Worm (Caenorhabditis elegans) whole organism, L1 larva: ENCODE data around the gene srr-4.

Experiments used
- C04F5.9 ChIP-seq: sonication (generic microtip); optimal IDR thresholded peaks from 2 replicates; lab custom pipeline; 2016; ENCODE audit warnings: missing genetic modification characterization, missing compliant biosample characterization
- C16A3.4 ChIP-seq: fragments of 150-350 bp; optimal IDR thresholded peaks from 2 replicates; lab custom pipeline; 2014; ENCODE audit warnings: missing biosample characterization, missing genetic modification characterization
- C34B4.2 ChIP-seq: sonication (generic microtip); optimal IDR thresholded peaks from 2 replicates; lab custom pipeline; 2017; ENCODE audit warnings: mild to moderate bottlenecking, missing genetic modification characterization, missing compliant biosample characterization
- Y116A8C.19 ChIP-seq: sonication (generic microtip); optimal IDR thresholded peaks from 2 replicates; lab custom pipeline; 2016; ENCODE audit warnings: missing compliant biosample characterization, missing genetic modification characterization, borderline replicate concordance
- alr-1 ChIP-seq: fragments of 200-800 bp; sonication (Bioruptor generic); optimal IDR thresholded peaks from 2 replicates; lab custom pipeline; 2018; ENCODE audit warnings: borderline replicate concordance, mild to moderate bottlenecking, missing genetic modification characterization, missing compliant biosample characterization
- blmp-1 ChIP-seq: fragments of 150-350 bp; optimal IDR thresholded peaks from 2 replicates; lab custom pipeline; 2014; ENCODE audit warnings: missing biosample characterization, missing genetic modification characterization
- ceh-8 ChIP-seq: fragments of 200-800 bp; sonication (Bioruptor generic); optimal IDR thresholded peaks from 2 replicates; lab custom pipeline; 2018; ENCODE audit warnings: mild to moderate bottlenecking, missing genetic modification characterization, moderate library complexity, missing compliant biosample characterization
- ceh-82 ChIP-seq, 3 experiments: fragments of 150-350 bp in 1 of 3; sonication (generic microtip) in 2 of 3; optimal IDR thresholded peaks; 2 replicates each; lab custom pipeline; 2014 to 2017; ENCODE audit warnings: missing biosample characterization in 3 of 3, missing genetic modification characterization in 3 of 3
- dpl-1 ChIP-seq, 3 experiments: fragments of 150-350 bp in 2 of 3; sonication (generic microtip) in 1 of 3; optimal IDR thresholded peaks; 2 replicates each; lab custom pipeline; 2014 to 2017; ENCODE audit warnings: missing biosample characterization in 3 of 3, missing genetic modification characterization in 3 of 3, missing genetic modification reagents in 3 of 3
- efl-1 ChIP-seq, 4 experiments: fragments of 150-350 bp; optimal IDR thresholded peaks in 3 of 4; peaks in 1 of 4; 1 replicate in 1 of 4; 2 replicates in 3 of 4; lab custom pipeline; 2014; ENCODE audit warnings: missing biosample characterization in 2 of 4, missing genetic modification characterization in 2 of 4, missing genetic modification reagents in 2 of 4
- efl-3 ChIP-seq: fragments of 200-800 bp; sonication (Bioruptor generic); optimal IDR thresholded peaks from 2 replicates; lab custom pipeline; 2018; ENCODE audit warnings: mild to moderate bottlenecking, missing genetic modification characterization, missing compliant biosample characterization
- elt-2 ChIP-seq: sonication (generic microtip); optimal IDR thresholded peaks from 2 replicates; lab custom pipeline; 2016; ENCODE audit warnings: missing genetic modification characterization, mild to moderate bottlenecking, inconsistent platforms, missing compliant biosample characterization, missing genetic modification reagents
- elt-3 ChIP-seq, 6 experiments: fragments of 150-350 bp in 1 of 6; sonication (generic microtip); optimal IDR thresholded peaks; 2 replicates each; lab custom pipeline; 2017 to 2018; ENCODE audit warnings: missing biosample characterization in 6 of 6, missing genetic modification characterization in 6 of 6, inconsistent platforms in 1 of 6
- ets-5 ChIP-seq: fragments of 200-800 bp; sonication (Bioruptor generic); IDR thresholded peaks from 2 replicates; pipeline ENCODE4 v1.3.6; 2022; ENCODE audit warnings: missing genetic modification characterization, missing compliant biosample characterization
- grh-1 ChIP-seq: fragments of 200-800 bp; sonication (Bioruptor generic); IDR thresholded peaks from 2 replicates; pipeline ENCODE4 v1.3.6; 2022; ENCODE audit warnings: missing genetic modification reagents, missing genetic modification characterization, missing compliant biosample characterization
- hlh-17 ChIP-seq: fragments of 200-800 bp; sonication (Bioruptor generic); optimal IDR thresholded peaks from 2 replicates; lab custom pipeline; 2018; ENCODE audit warnings: missing genetic modification characterization, mild to moderate bottlenecking, missing compliant biosample characterization, moderate library complexity, borderline replicate concordance
- isw-1 ChIP-seq: fragments of 200-800 bp; sonication (Bioruptor generic); IDR thresholded peaks from 2 replicates; pipeline ENCODE4 v1.3.6; 2022; ENCODE audit warnings: missing genetic modification characterization, missing compliant biosample characterization
- lin-14 ChIP-seq: fragments of 200-800 bp; sonication (Bioruptor generic); optimal IDR thresholded peaks from 2 replicates; lab custom pipeline; 2018; ENCODE audit warnings: mild to moderate bottlenecking, missing genetic modification characterization, moderate library complexity, missing compliant biosample characterization
- lin-15B ChIP-seq: fragments of 150-350 bp; sonication (generic microtip); optimal IDR thresholded peaks from 3 replicates; lab custom pipeline; 2014; ENCODE audit warnings: missing biosample characterization, missing genetic modification characterization
- lin-35 ChIP-seq, 2 experiments: fragments of 150-350 bp; optimal IDR thresholded peaks; 2 replicates each; lab custom pipeline; 2014; ENCODE audit warnings: missing biosample characterization in 2 of 2, missing genetic modification characterization in 2 of 2, missing genetic modification reagents in 2 of 2
- lin-39 ChIP-seq: fragments of 150-350 bp; optimal IDR thresholded peaks from 2 replicates; lab custom pipeline; 2014; ENCODE audit warnings: missing biosample characterization, missing genetic modification reagents, missing genetic modification characterization
- lsy-2 ChIP-seq, 2 experiments: fragments of 150-350 bp; optimal IDR thresholded peaks; 2 replicates each; lab custom pipeline; 2014; ENCODE audit warnings: missing biosample characterization in 2 of 2, missing genetic modification characterization in 2 of 2
- mab-9 ChIP-seq: fragments of 200-800 bp; sonication (Bioruptor generic); IDR thresholded peaks from 2 replicates; pipeline ENCODE4 v1.3.6; 2022; ENCODE audit warnings: missing genetic modification reagents, missing genetic modification characterization, missing compliant biosample characterization
- mdl-1 ChIP-seq, 2 experiments: fragments of 150-350 bp; optimal IDR thresholded peaks; 2 replicates each; lab custom pipeline; 2014 to 2017; ENCODE audit warnings: missing biosample characterization in 2 of 2, missing genetic modification characterization in 2 of 2, inconsistent platforms in 1 of 2
- mef-2 ChIP-seq: fragments of 150-350 bp; optimal IDR thresholded peaks from 2 replicates; lab custom pipeline; 2014; ENCODE audit warnings: missing biosample characterization, missing genetic modification characterization
- mep-1 ChIP-seq: fragments of 150-350 bp; optimal IDR thresholded peaks from 2 replicates; lab custom pipeline; 2014; ENCODE audit warnings: missing biosample characterization, missing genetic modification characterization
- nhr-20 ChIP-seq: sonication (generic microtip); optimal IDR thresholded peaks from 2 replicates; lab custom pipeline; 2016; ENCODE audit warnings: mild to moderate bottlenecking, missing genetic modification characterization, missing compliant biosample characterization
- nhr-71 ChIP-seq: sonication (generic microtip); optimal IDR thresholded peaks from 2 replicates; lab custom pipeline; 2016; ENCODE audit warnings: mild to moderate bottlenecking, missing genetic modification characterization, moderate library complexity, missing compliant biosample characterization
- nhr-77 ChIP-seq: fragments of 150-350 bp; optimal IDR thresholded peaks from 2 replicates; lab custom pipeline; 2014; ENCODE audit warnings: missing biosample characterization, missing genetic modification characterization
- nhr-85 ChIP-seq: sonication (generic microtip); peaks from one replicate; lab custom pipeline; 2016; ENCODE audit warnings: missing genetic modification characterization, inconsistent platforms, missing compliant biosample characterization
- nhr-90 ChIP-seq: sonication (generic microtip); optimal IDR thresholded peaks from 2 replicates; lab custom pipeline; 2016; ENCODE audit warnings: mild to moderate bottlenecking, missing genetic modification characterization, missing compliant biosample characterization; ENCODE audit not compliant: poor library complexity
- pqm-1 ChIP-seq: sonication (generic microtip); optimal IDR thresholded peaks from 3 replicates; lab custom pipeline; 2017; ENCODE audit warnings: missing biosample characterization, missing genetic modification characterization
- skn-1 ChIP-seq: fragments of 150-350 bp; optimal IDR thresholded peaks from 2 replicates; lab custom pipeline; 2014; ENCODE audit warnings: missing biosample characterization, missing genetic modification characterization
- snpc-4 ChIP-seq: fragments of 150-350 bp; optimal IDR thresholded peaks from 2 replicates; lab custom pipeline; 2014; ENCODE audit warnings: missing biosample characterization, missing genetic modification characterization
- snu-23 ChIP-seq: sonication (generic microtip); optimal IDR thresholded peaks from 2 replicates; lab custom pipeline; 2016; ENCODE audit warnings: missing genetic modification characterization, missing compliant biosample characterization
- sox-4 ChIP-seq: sonication (generic microtip); optimal IDR thresholded peaks from 2 replicates; lab custom pipeline; 2016; ENCODE audit warnings: missing genetic modification characterization, missing compliant biosample characterization
- sptf-1 ChIP-seq: fragments of 150-350 bp; optimal IDR thresholded peaks from 2 replicates; lab custom pipeline; 2014; ENCODE audit warnings: missing biosample characterization, missing genetic modification characterization
- sup-37 ChIP-seq: fragments of 200-800 bp; sonication (Bioruptor generic); optimal IDR thresholded peaks from 2 replicates; lab custom pipeline; 2018; ENCODE audit warnings: mild to moderate bottlenecking, missing genetic modification characterization, missing compliant biosample characterization
- tbx-2 ChIP-seq: sonication (generic microtip); optimal IDR thresholded peaks from 2 replicates; lab custom pipeline; 2016; ENCODE audit warnings: missing genetic modification characterization, missing compliant biosample characterization
- tlp-1 ChIP-seq: fragments of 150-350 bp; optimal IDR thresholded peaks from 2 replicates; lab custom pipeline; 2014; ENCODE audit warnings: missing biosample characterization, missing genetic modification characterization
- unc-98 ChIP-seq: fragments of 200-800 bp; sonication (Bioruptor generic); IDR thresholded peaks from 2 replicates; pipeline ENCODE4 v1.3.6; 2022; ENCODE audit warnings: missing genetic modification characterization, missing compliant biosample characterization
- vab-15 ChIP-seq: sonication (generic microtip); optimal IDR thresholded peaks from 2 replicates; lab custom pipeline; 2017; ENCODE audit warnings: missing genotype, mild to moderate bottlenecking, missing genetic modification characterization, missing compliant biosample characterization
- xbp-1 ChIP-seq: sonication (generic microtip); optimal IDR thresholded peaks from 2 replicates; lab custom pipeline; 2016; ENCODE audit warnings: missing genetic modification characterization, missing compliant biosample characterization
- zag-1 ChIP-seq: fragments of 150-350 bp; optimal IDR thresholded peaks from 2 replicates; lab custom pipeline; 2014; ENCODE audit warnings: missing biosample characterization, missing genetic modification characterization

Gene srr-4

ce11 chrV:5027640-5028039, 8.6 kb downstream of the srr-4 start, which contains the start of gene cpt-4:
Gene cpt-4 (minus strand): TSS chrV:5027723.
- no peak for TF ChIP-seq zag-1 (tag; lab: Kevin White, UChicago)
- peak; percentile 79 for TF ChIP-seq elt-2
- peak in 1 of 2 experiments; percentile 33 for TF ChIP-seq mdl-1 (tag; optimal IDR thresholded peaks at IDR 0.05; lab: Kevin White, UChicago)
- no peak for TF ChIP-seq lin-15B (tag; lab: Kevin White, UChicago)
- peak; percentile 30 for TF ChIP-seq nhr-85 (tag; lab: Kevin White, UChicago)
- peak; percentile 63 for TF ChIP-seq pqm-1
- no peak for TF ChIP-seq mef-2
- no peak for TF ChIP-seq vab-15 (tag; lab: Kevin White, UChicago)
- peak; percentile 50 for TF ChIP-seq blmp-1 (tag; lab: Kevin White, UChicago)
- peak in 1 of 6 experiments; percentile 36 for TF ChIP-seq elt-3 (tag; optimal IDR thresholded peaks at IDR 0.05; lab: Kevin White, UChicago)
- no peak for TF ChIP-seq sox-4
- TF ChIP-seq lin-35 (GFP tag; optimal IDR thresholded peaks at IDR 0.05; lab: Kevin White, UChicago), result peak in 1 of 2 experiments; percentile 10
- peak; percentile 33 for TF ChIP-seq lin-14 (GFP tag; lab: Kevin White, UChicago)
- TF ChIP-seq, all 84 proteins: peak for 8

- TF ChIP-seq unc-98 (no peak), lin-14 (GFP tag; lab: Kevin White, UChicago) (peak; percentile 18), nhr-90 (no peak), elt-2 (peak; percentile 66), pqm-1 (no peak), xbp-1 (no peak), ceh-82 (tag; optimal IDR thresholded peaks at IDR 0.05; lab: Kevin White, UChicago) (no peak), efl-1 (optimal IDR thresholded peaks at IDR 0.05; lab: Kevin White, UChicago) (no peak), efl-1 (GFP tag; optimal IDR thresholded peaks at IDR 0.05 in 1 of 2; lab: Kevin White, UChicago) (peak in 1 of 2 experiments; percentile 83), isw-1 (GFP tag; lab: Robert Waterston, UW) (no peak)
Measured at ce11 chrV:5030212-5030611, 11.2 kb downstream of the srr-4 start.

ce11 chrV:5030715-5031114, 11.7 kb downstream of the srr-4 start, which contains the start of gene swt-7:
Gene swt-7 (minus strand): TSS chrV:5030815.
- TF ChIP-seq tlp-1 (tag; lab: Kevin White, UChicago) (no peak), ets-5 (no peak), mab-9 (GFP tag; lab: Robert Waterston, UW) (no peak), hlh-17 (GFP tag; lab: Kevin White, UChicago) (no peak)

ce11 chrV:5031764-5032163, 12.7 kb downstream of the srr-4 start:
- TF ChIP-seq grh-1 (GFP tag; lab: Robert Waterston, UW) (no peak), skn-1 (tag; lab: Kevin White, UChicago) (peak; percentile 3), hlh-17 (GFP tag; lab: Kevin White, UChicago) (no peak)
- TF ChIP-seq, all 84 proteins: peak for 1

ce11 chrV:5032176-5032575, 13.2 kb downstream of the srr-4 start:
- no peak for TF ChIP-seq C34B4.2 (tag; lab: Kevin White, UChicago)
- no peak for TF ChIP-seq sox-4
- TF ChIP-seq lin-15B (tag; lab: Kevin White, UChicago), result no peak
- peak; percentile 42 for TF ChIP-seq nhr-20 (tag; lab: Kevin White, UChicago)
- no peak for TF ChIP-seq mep-1 (tag; lab: Kevin White, UChicago)
- no peak for TF ChIP-seq lin-39
- TF ChIP-seq sptf-1 (tag; lab: Kevin White, UChicago), result no peak
- TF ChIP-seq dpl-1 (GFP tag; optimal IDR thresholded peaks at IDR 0.05; lab: Kevin White, UChicago), result peak in 2 of 3 experiments; percentile 14 to 27
- peak; percentile 7 for TF ChIP-seq tbx-2 (tag; lab: Kevin White, UChicago)
- TF ChIP-seq C04F5.9 (tag; lab: Kevin White, UChicago), result no peak
- no peak for TF ChIP-seq Y116A8C.19
- TF ChIP-seq efl-3, result no peak
- TF ChIP-seq sup-37 (GFP tag; lab: Kevin White, UChicago), result no peak
- peak; percentile 57 for TF ChIP-seq nhr-71
- TF ChIP-seq C16A3.4 (tag; lab: Kevin White, UChicago), result no peak
- TF ChIP-seq elt-3 (tag; optimal IDR thresholded peaks at IDR 0.05; lab: Kevin White, UChicago), result peak in 1 of 6 experiments; percentile 42
- no peak for TF ChIP-seq ceh-82 (tag; optimal IDR thresholded peaks at IDR 0.05; lab: Kevin White, UChicago)
- no peak for TF ChIP-seq tlp-1 (tag; lab: Kevin White, UChicago)
- TF ChIP-seq snpc-4 (tag; lab: Kevin White, UChicago), result no peak
- TF ChIP-seq lsy-2 (tag; optimal IDR thresholded peaks at IDR 0.05; lab: Kevin White, UChicago), result no peak
- TF ChIP-seq alr-1 (tag; lab: Kevin White, UChicago), result no peak
- TF ChIP-seq nhr-77, result no peak
- peak; percentile 58 for TF ChIP-seq snu-23
- no peak for TF ChIP-seq grh-1 (GFP tag; lab: Robert Waterston, UW)
- no peak for TF ChIP-seq ceh-8 (GFP tag; lab: Kevin White, UChicago)
- TF ChIP-seq blmp-1 (tag; lab: Kevin White, UChicago), result peak; percentile 29
